Worm (Caenorhabditis elegans): ENCODE measurements around the gene tap-1.

tap-1 gene

DNA sequence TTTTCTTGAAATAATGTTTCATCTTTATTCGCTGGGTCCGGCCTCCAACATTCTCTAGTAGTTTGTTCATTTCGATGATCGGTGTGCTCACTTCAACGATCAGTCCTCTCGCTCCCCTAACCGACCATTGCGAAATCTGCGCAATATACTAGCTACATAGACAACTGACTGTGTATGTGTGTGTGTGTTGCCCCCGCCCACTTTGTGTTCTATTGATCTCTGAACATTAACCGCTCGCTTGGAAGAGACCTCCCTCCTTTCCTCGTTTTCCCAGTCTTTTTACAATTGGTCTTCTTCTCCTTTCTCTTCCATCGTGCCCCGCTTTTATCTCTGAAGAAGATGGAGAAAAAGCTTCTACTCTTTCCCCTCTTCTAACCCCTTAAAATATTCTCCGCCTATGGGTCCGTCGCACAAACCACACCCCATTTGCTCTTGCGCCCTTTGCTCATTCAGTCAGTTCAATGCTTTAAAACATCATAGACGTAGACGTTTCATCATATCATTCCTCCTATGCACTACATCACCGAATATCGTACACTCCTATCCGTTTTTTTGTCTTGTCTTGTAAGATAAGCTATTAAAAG, 32.0 kb upstream of the tap-1 start (continued):
- TF ChIP-seq fkh-10 (GFP tag; optimal IDR thresholded peaks at IDR 0.05) = peak; percentile 80
- peak; percentile 64 for TF ChIP-seq swsn-7 (tag; optimal IDR thresholded peaks at IDR 0.05)
- no peak for TF ChIP-seq F16B12.6 (tag; optimal IDR thresholded peaks at IDR 0.05)
- TF ChIP-seq snpc-4 (tag; optimal IDR thresholded peaks at IDR 0.05) = peak; percentile 7
- peak; percentile 70 for TF ChIP-seq snu-23 (GFP tag; optimal IDR thresholded peaks at IDR 0.05)
- TF ChIP-seq C16A3.4 (tag; optimal IDR thresholded peaks at IDR 0.05) = no peak
- peak; percentile 40 for TF ChIP-seq isw-1 (GFP tag; IDR thresholded peaks at IDR 0.05)
- TF ChIP-seq aha-1 (tag; optimal IDR thresholded peaks at IDR 0.05) = no peak
- TF ChIP-seq pax-3 (tag; optimal IDR thresholded peaks at IDR 0.05) = no peak
- no peak for TF ChIP-seq nhr-11 (tag; optimal IDR thresholded peaks at IDR 0.05)
- no peak for TF ChIP-seq nhr-84 (tag; optimal IDR thresholded peaks at IDR 0.05)
- TF ChIP-seq unc-62 (GFP tag; optimal IDR thresholded peaks at IDR 0.05) = no peak
- no peak for TF ChIP-seq unc-130 (tag; optimal IDR thresholded peaks at IDR 0.05)
- TF ChIP-seq lin-14 (GFP tag; optimal IDR thresholded peaks at IDR 0.05) = peak; percentile 96
- no peak for TF ChIP-seq ceh-88 (GFP tag; IDR thresholded peaks at IDR 0.05)
- TF ChIP-seq fkh-4 (tag; optimal IDR thresholded peaks at IDR 0.05; ENCODE audit: borderline replicate concordance) = no peak
- TF ChIP-seq nhr-76 (tag; optimal IDR thresholded peaks at IDR 0.05) = no peak
- peak; percentile 17 for TF ChIP-seq dsc-1 (tag; optimal IDR thresholded peaks at IDR 0.05)
- TF ChIP-seq hlh-4 (tag; optimal IDR thresholded peaks at IDR 0.05) = no peak
- peak in 1 of 6 experiments; percentile 13 for TF ChIP-seq elt-3 (tag; optimal IDR thresholded peaks at IDR 0.05)
- TF ChIP-seq hpl-2 (GFP tag; optimal IDR thresholded peaks at IDR 0.05) = no peak
- peak; percentile 88 for TF ChIP-seq rnt-1 (tag; optimal IDR thresholded peaks at IDR 0.05)
- TF ChIP-seq egl-13 (tag; optimal IDR thresholded peaks at IDR 0.05) = peak; percentile 28
- no peak for TF ChIP-seq C04F5.9 (tag; optimal IDR thresholded peaks at IDR 0.05)
- TF ChIP-seq zag-1 (tag; optimal IDR thresholded peaks at IDR 0.05) = no peak
- TF ChIP-seq efl-1 (optimal IDR thresholded peaks at IDR 0.05) = peak in 1 of 2 experiments; percentile 33
- peak in 1 of 2 experiments; percentile 92 for TF ChIP-seq efl-1 (GFP tag; optimal IDR thresholded peaks at IDR 0.05 in 1 of 2)
- no peak for TF ChIP-seq ceh-8 (GFP tag; optimal IDR thresholded peaks at IDR 0.05)
- 0 out of 2 replicates have a peak, but pooled peaks have one; percentile 22 for TF ChIP-seq unc-98 (GFP tag; IDR thresholded peaks at IDR 0.05)
- TF ChIP-seq nhr-28 (tag; optimal IDR thresholded peaks at IDR 0.05) = no peak
- no peak for TF ChIP-seq nhr-90 (tag; optimal IDR thresholded peaks at IDR 0.05; ENCODE audit: poor library complexity)
- TF ChIP-seq grh-1 (GFP tag; IDR thresholded peaks at IDR 0.05) = no peak
- TF ChIP-seq mef-2 (tag; optimal IDR thresholded peaks at IDR 0.05) = no peak
- peak; percentile 96 for TF ChIP-seq nhr-71 (tag; optimal IDR thresholded peaks at IDR 0.05)
- TF ChIP-seq fos-1 (tag; optimal IDR thresholded peaks at IDR 0.05) = no peak
- TF ChIP-seq ama-1 (optimal IDR thresholded peaks at IDR 0.05) = no peak
- no peak for TF ChIP-seq ceh-63 (GFP tag; optimal IDR thresholded peaks at IDR 0.05)
- TF ChIP-seq ceh-90 (tag; optimal IDR thresholded peaks at IDR 0.05) = no peak
- TF ChIP-seq hlh-17 (GFP tag; optimal IDR thresholded peaks at IDR 0.05; ENCODE audit: borderline replicate concordance) = no peak
- no peak for TF ChIP-seq alr-1 (tag; optimal IDR thresholded peaks at IDR 0.05; ENCODE audit: borderline replicate concordance)
- TF ChIP-seq ceh-82 (tag; optimal IDR thresholded peaks at IDR 0.05) = peak; percentile 45 to 59 (median 59)
- peak; percentile 65 for TF ChIP-seq nhr-20 (tag; optimal IDR thresholded peaks at IDR 0.05)
- TF ChIP-seq sox-4 (tag; optimal IDR thresholded peaks at IDR 0.05) = no peak
- peak; percentile 80 for TF ChIP-seq nhr-19 (GFP tag; conservative IDR thresholded peaks at IDR 0.05)
- TF ChIP-seq ces-1 (GFP tag; optimal IDR thresholded peaks at IDR 0.05) = no peak
